Worm (Caenorhabditis elegans) whole organism, L2 larva: ENCODE measurements around the gene Y69A2AR.16.

Experiments
- C34F6.9 ChIP-seq: fragments of 150-350 bp; optimal IDR thresholded peaks from 2 replicates; lab custom pipeline; 2014; ENCODE audit warnings: missing biosample characterization, missing genetic modification characterization
- F13H6.1 ChIP-seq: sonication (generic microtip); optimal IDR thresholded peaks from 2 replicates; lab custom pipeline; 2016; ENCODE audit warnings: missing genetic modification characterization, missing compliant biosample characterization
- R02D3.7 ChIP-seq: fragments of 150-350 bp; optimal IDR thresholded peaks from 2 replicates; lab custom pipeline; 2014; ENCODE audit warnings: missing biosample characterization, missing genetic modification characterization
- Y55F3AM.14 ChIP-seq: fragments of 200-800 bp; sonication (Bioruptor generic); optimal IDR thresholded peaks from 2 replicates; lab custom pipeline; 2018; ENCODE audit warnings: mild to moderate bottlenecking, missing genetic modification characterization, missing compliant biosample characterization
- ZK546.5 ChIP-seq: sonication (generic microtip); optimal IDR thresholded peaks from 2 replicates; lab custom pipeline; 2017; ENCODE audit warnings: missing biosample characterization, missing genetic modification characterization
- alr-1 ChIP-seq: fragments of 150-350 bp; optimal IDR thresholded peaks from 2 replicates; lab custom pipeline; 2014; ENCODE audit warnings: missing biosample characterization, missing genetic modification characterization
- blmp-1 ChIP-seq: sonication (generic microtip); optimal IDR thresholded peaks from 2 replicates; lab custom pipeline; 2017; ENCODE audit warnings: missing genetic modification characterization, mild to moderate bottlenecking, missing compliant biosample characterization, antibody characterized with exemption, moderate library complexity; ENCODE audit not compliant: insufficient read depth
- ceh-16 ChIP-seq: fragments of 150-350 bp; optimal IDR thresholded peaks from 2 replicates; lab custom pipeline; 2014; ENCODE audit warnings: missing biosample characterization, missing genetic modification characterization
- ceh-82 ChIP-seq: fragments of 150-350 bp; optimal IDR thresholded peaks from 2 replicates; lab custom pipeline; 2014; ENCODE audit warnings: missing biosample characterization, missing genetic modification characterization
- crh-2 ChIP-seq: sonication (generic microtip); optimal IDR thresholded peaks from 2 replicates; lab custom pipeline; 2017; ENCODE audit warnings: missing biosample characterization, missing genetic modification characterization
- dmd-4 ChIP-seq: sonication (generic microtip); optimal IDR thresholded peaks from 2 replicates; lab custom pipeline; 2017; ENCODE audit warnings: missing biosample characterization, missing genetic modification characterization
- egl-27 ChIP-seq: sonication (generic microtip); optimal IDR thresholded peaks from 3 replicates; lab custom pipeline; 2017; ENCODE audit warnings: missing biosample characterization, missing genetic modification reagents, missing genetic modification characterization
- elt-1 ChIP-seq: fragments of 150-350 bp; optimal IDR thresholded peaks from 2 replicates; lab custom pipeline; 2014; ENCODE audit warnings: missing biosample characterization, missing genetic modification characterization
- fos-1 ChIP-seq: fragments of 150-350 bp; optimal IDR thresholded peaks from 2 replicates; lab custom pipeline; 2014; ENCODE audit warnings: missing biosample characterization, missing genetic modification characterization
- gmeb-1 ChIP-seq: fragments of 150-350 bp; optimal IDR thresholded peaks from 2 replicates; lab custom pipeline; 2014; ENCODE audit warnings: missing biosample characterization, missing genetic modification characterization
- lin-11 ChIP-seq: fragments of 150-350 bp; sonication (generic microtip); optimal IDR thresholded peaks from 2 replicates; lab custom pipeline; 2014; ENCODE audit warnings: missing biosample characterization, missing genetic modification characterization, inconsistent platforms, mixed read lengths
- lin-13 ChIP-seq: fragments of 150-350 bp; optimal IDR thresholded peaks from 2 replicates; lab custom pipeline; 2014; ENCODE audit warnings: missing biosample characterization, missing genetic modification reagents, missing genetic modification characterization
- lin-39 ChIP-seq: fragments of 150-350 bp; optimal IDR thresholded peaks from 2 replicates; lab custom pipeline; 2014; ENCODE audit warnings: missing biosample characterization, missing genetic modification reagents, missing genetic modification characterization
- lsy-2 ChIP-seq, 2 experiments: fragments of 150-350 bp in 1 of 2; sonication (generic microtip) in 1 of 2; optimal IDR thresholded peaks; 2 replicates each; lab custom pipeline; 2014 to 2017; ENCODE audit warnings: missing biosample characterization in 2 of 2, missing genetic modification characterization in 2 of 2
- mab-5 ChIP-seq: fragments of 150-350 bp; optimal IDR thresholded peaks from 2 replicates; lab custom pipeline; 2014; ENCODE audit warnings: missing biosample characterization, missing genetic modification characterization
- mdl-1 ChIP-seq, 2 experiments: fragments of 150-350 bp in 1 of 2; sonication (generic microtip) in 1 of 2; optimal IDR thresholded peaks; 2 replicates each; lab custom pipeline; 2017; ENCODE audit warnings: missing biosample characterization in 2 of 2, missing genetic modification characterization in 2 of 2
- nhr-10 ChIP-seq: sonication (generic microtip); optimal IDR thresholded peaks from 2 replicates; lab custom pipeline; 2017; ENCODE audit warnings: missing biosample characterization, missing genetic modification characterization
- nhr-11 ChIP-seq: fragments of 150-350 bp; optimal IDR thresholded peaks from 2 replicates; lab custom pipeline; 2014; ENCODE audit warnings: missing biosample characterization, missing genetic modification characterization
- nhr-12 ChIP-seq: fragments of 150-350 bp; optimal IDR thresholded peaks from 2 replicates; lab custom pipeline; 2014; ENCODE audit warnings: missing biosample characterization, missing genetic modification characterization
- nhr-129 ChIP-seq: fragments of 150-350 bp; optimal IDR thresholded peaks from 2 replicates; lab custom pipeline; 2014; ENCODE audit warnings: missing biosample characterization, missing genetic modification characterization
- nhr-21 ChIP-seq: fragments of 150-350 bp; optimal IDR thresholded peaks from 2 replicates; lab custom pipeline; 2014; ENCODE audit warnings: missing biosample characterization, missing genetic modification characterization
- nhr-23 ChIP-seq: fragments of 150-350 bp; optimal IDR thresholded peaks from 2 replicates; lab custom pipeline; 2014; ENCODE audit warnings: missing biosample characterization, missing genetic modification reagents, missing genetic modification characterization
- nhr-237 ChIP-seq: fragments of 150-350 bp; optimal IDR thresholded peaks from 2 replicates; lab custom pipeline; 2014; ENCODE audit warnings: missing biosample characterization, missing genetic modification characterization
- nhr-77 ChIP-seq: fragments of 150-350 bp; optimal IDR thresholded peaks from 2 replicates; lab custom pipeline; 2014; ENCODE audit warnings: missing biosample characterization, missing genetic modification characterization
- peb-1 ChIP-seq: fragments of 150-350 bp; optimal IDR thresholded peaks from 2 replicates; lab custom pipeline; 2014; ENCODE audit warnings: missing biosample characterization, missing genetic modification characterization
- sem-4 ChIP-seq: fragments of 150-350 bp; optimal IDR thresholded peaks from 2 replicates; lab custom pipeline; 2014; ENCODE audit warnings: missing biosample characterization, missing genetic modification reagents, missing genetic modification characterization
- skn-1 ChIP-seq: sonication (generic microtip); optimal IDR thresholded peaks from 2 replicates; lab custom pipeline; 2017; ENCODE audit warnings: missing biosample characterization, missing genetic modification characterization
- sma-9 ChIP-seq, 2 experiments: fragments of 150-350 bp in 1 of 2; sonication (generic microtip) in 1 of 2; optimal IDR thresholded peaks; 2 replicates each; lab custom pipeline; 2014 to 2016; ENCODE audit warnings: missing genetic modification characterization in 2 of 2, mild to moderate bottlenecking in 1 of 2, missing biosample characterization in 1 of 2, missing compliant biosample characterization in 1 of 2, missing genetic modification reagents in 1 of 2, moderate library complexity in 1 of 2
- snpc-4 ChIP-seq: fragments of 150-350 bp; optimal IDR thresholded peaks from 2 replicates; lab custom pipeline; 2014; ENCODE audit warnings: missing biosample characterization, missing genetic modification characterization
- unc-39 ChIP-seq: fragments of 150-350 bp; optimal IDR thresholded peaks from 2 replicates; lab custom pipeline; 2014; ENCODE audit warnings: missing biosample characterization, missing genetic modification characterization
- unc-55 ChIP-seq: fragments of 150-350 bp; sonication (generic microtip); optimal IDR thresholded peaks from 3 replicates; lab custom pipeline; 2014; ENCODE audit warnings: missing biosample characterization, missing genetic modification reagents, missing genetic modification characterization
- unc-62 ChIP-seq: fragments of 150-350 bp; optimal IDR thresholded peaks from 2 replicates; lab custom pipeline; 2014; ENCODE audit warnings: missing biosample characterization, missing genetic modification reagents, missing genetic modification characterization
- zag-1 ChIP-seq: fragments of 150-350 bp; optimal IDR thresholded peaks from 2 replicates; lab custom pipeline; 2014; ENCODE audit warnings: missing biosample characterization, missing genetic modification characterization
- ztf-1 ChIP-seq: fragments of 200-800 bp; sonication (Bioruptor generic); conservative IDR thresholded peaks from 2 replicates; pipeline ENCODE4 v1.3.6; 2022; ENCODE audit warnings: missing genetic modification characterization, missing compliant biosample characterization
- ztf-11 ChIP-seq: sonication (generic microtip); optimal IDR thresholded peaks from 2 replicates; lab custom pipeline; 2017; ENCODE audit warnings: missing biosample characterization, missing genetic modification characterization
- ztf-4 ChIP-seq: fragments of 150-350 bp; optimal IDR thresholded peaks from 2 replicates; lab custom pipeline; 2014; ENCODE audit warnings: missing biosample characterization, missing genetic modification characterization

Gene Y69A2AR.16

ce11 chrIV:2496084-2496483, 1.5 kb upstream of the Y69A2AR.16 start:
- TF ChIP-seq crh-2 (no peak), F13H6.1 (no peak), lin-13 (no peak), peb-1 (no peak)

ce11 chrIV:2507824-2508223, 10.2 kb downstream of the Y69A2AR.16 start, which contains the start of gene Y69A2AR.22:
Gene Y69A2AR.22 (minus strand): TSS chrIV:2507924.
- TF ChIP-seq egl-27 (tag; lab: Kevin White, UChicago): no peak
- TF ChIP-seq nhr-237: no peak
- no peak for TF ChIP-seq unc-55 (GFP tag; lab: Kevin White, UChicago)
- TF ChIP-seq nhr-10 (tag; lab: Kevin White, UChicago): no peak
- no peak for TF ChIP-seq sem-4 (tag; lab: Kevin White, UChicago)
- TF ChIP-seq nhr-129 (tag; lab: Kevin White, UChicago): no peak
- TF ChIP-seq C34F6.9 (tag; lab: Kevin White, UChicago): no peak
- TF ChIP-seq ZK546.5 (tag; lab: Kevin White, UChicago): no peak
- TF ChIP-seq crh-2: no peak
- no peak for TF ChIP-seq alr-1 (tag; lab: Kevin White, UChicago)
- no peak for TF ChIP-seq nhr-77
- no peak for TF ChIP-seq nhr-23 (tag; lab: Kevin White, UChicago)
- TF ChIP-seq unc-62 (GFP tag; lab: Kevin White, UChicago): no peak
- TF ChIP-seq nhr-12 (tag; lab: Kevin White, UChicago): no peak
- no peak for TF ChIP-seq ztf-1 (GFP tag; lab: Robert Waterston, UW)
- TF ChIP-seq R02D3.7 (tag; lab: Kevin White, UChicago): no peak

ce11 chrIV:2526836-2527235, 29.2 kb downstream of the Y69A2AR.16 start:
- TF ChIP-seq ceh-82 (tag; lab: Kevin White, UChicago) (no peak), gmeb-1 (tag; lab: Kevin White, UChicago) (no peak), nhr-10 (tag; lab: Kevin White, UChicago) (no peak), sem-4 (tag; lab: Kevin White, UChicago) (no peak), crh-2 (no peak), peb-1 (no peak), nhr-23 (tag; lab: Kevin White, UChicago) (no peak), ztf-11 (tag; lab: Kevin White, UChicago) (no peak), ztf-1 (GFP tag; lab: Robert Waterston, UW) (no peak), unc-62 (GFP tag; lab: Kevin White, UChicago) (no peak), lin-13 (no peak), Y55F3AM.14 (GFP tag; lab: Kevin White, UChicago) (no peak), zag-1 (tag; lab: Kevin White, UChicago) (no peak), elt-1 (tag; lab: Kevin White, UChicago) (no peak), sma-9 (GFP tag; optimal IDR thresholded peaks at IDR 0.05; lab: Kevin White, UChicago) (no peak), sma-9 (tag; optimal IDR thresholded peaks at IDR 0.05; lab: Kevin White, UChicago) (no peak), nhr-129 (tag; lab: Kevin White, UChicago) (no peak), dmd-4 (tag; lab: Kevin White, UChicago) (no peak), ceh-16 (tag; lab: Kevin White, UChicago) (no peak)

- TF ChIP-seq unc-39 (tag; lab: Kevin White, UChicago) (no peak), nhr-129 (tag; lab: Kevin White, UChicago) (no peak), skn-1 (tag; lab: Kevin White, UChicago) (no peak), nhr-21 (tag; lab: Kevin White, UChicago) (no peak), R02D3.7 (tag; lab: Kevin White, UChicago) (no peak), nhr-11 (tag; lab: Kevin White, UChicago) (no peak), nhr-237 (no peak), ztf-11 (tag; lab: Kevin White, UChicago) (no peak), lin-13 (no peak), ceh-16 (tag; lab: Kevin White, UChicago) (no peak)
- TF ChIP-seq, all 48 proteins: peak for 0
Measured at ce11 chrIV:2529281-2529680, 31.7 kb downstream of the Y69A2AR.16 start.

- TF ChIP-seq nhr-11 (tag; lab: Kevin White, UChicago) (no peak), fos-1 (no peak), nhr-23 (tag; lab: Kevin White, UChicago) (no peak), gmeb-1 (tag; lab: Kevin White, UChicago) (no peak), lsy-2 (tag; optimal IDR thresholded peaks at IDR 0.05; lab: Kevin White, UChicago) (no peak), lin-11 (tag; lab: Kevin White, UChicago) (no peak), nhr-129 (tag; lab: Kevin White, UChicago) (no peak), blmp-1 (tag; lab: Kevin White, UChicago) (no peak), ceh-16 (tag; lab: Kevin White, UChicago) (no peak), mab-5 (tag; lab: Kevin White, UChicago) (no peak), alr-1 (tag; lab: Kevin White, UChicago) (no peak), nhr-77 (no peak), lin-39 (no peak), ztf-4 (tag; lab: Kevin White, UChicago) (no peak), ztf-1 (GFP tag; lab: Robert Waterston, UW) (no peak), mdl-1 (tag; optimal IDR thresholded peaks at IDR 0.05; lab: Kevin White, UChicago) (no peak), sma-9 (GFP tag; optimal IDR thresholded peaks at IDR 0.05; lab: Kevin White, UChicago) (no peak), sma-9 (tag; optimal IDR thresholded peaks at IDR 0.05; lab: Kevin White, UChicago) (no peak), nhr-21 (tag; lab: Kevin White, UChicago) (no peak), snpc-4 (no peak)
- TF ChIP-seq, all 48 proteins: peak for 0
Measured at ce11 chrIV:2530285-2530684, 32.7 kb downstream of the Y69A2AR.16 start.
